Worm (Caenorhabditis elegans) whole organism, late embryonic: ENCODE data around the gene Y54G2A.50.
"Not testable (repeated sequence)": the region's sequence is repeated elsewhere in the genome, so short reads cannot be mapped to it uniquely, and the experiment has no call there.

Experiments
- C38D4.7 ChIP-seq: fragments of 200-800 bp; sonication (Bioruptor generic); optimal IDR thresholded peaks from 2 replicates; lab custom pipeline; 2018; ENCODE audit warnings: mild to moderate bottlenecking, missing genetic modification characterization, moderate library complexity, missing compliant biosample characterization
- F13H6.1 ChIP-seq: sonication (generic microtip); optimal IDR thresholded peaks from 2 replicates; lab custom pipeline; 2016; ENCODE audit warnings: missing genetic modification characterization, missing compliant biosample characterization
- K02D7.2 ChIP-seq: sonication (generic microtip); optimal IDR thresholded peaks from 2 replicates; lab custom pipeline; 2017; ENCODE audit warnings: mild to moderate bottlenecking, missing genetic modification characterization, missing compliant biosample characterization
- K09A11.1 ChIP-seq: sonication (generic microtip); optimal IDR thresholded peaks from 2 replicates; lab custom pipeline; 2017; ENCODE audit warnings: antibody characterized with exemption, mild to moderate bottlenecking, missing genetic modification characterization, missing compliant biosample characterization; ENCODE audit not compliant: insufficient read depth
- T23F11.4 ChIP-seq: fragments of 200-800 bp; sonication (Bioruptor generic); optimal IDR thresholded peaks from 2 replicates; lab custom pipeline; 2018; ENCODE audit warnings: mild to moderate bottlenecking, missing genetic modification characterization, missing compliant biosample characterization
- ceh-14 ChIP-seq: sonication (generic microtip); optimal IDR thresholded peaks from 2 replicates; lab custom pipeline; 2016; ENCODE audit warnings: missing genotype, missing genetic modification characterization, missing compliant biosample characterization
- ceh-19 ChIP-seq: fragments of 200-800 bp; sonication (Bioruptor generic); optimal IDR thresholded peaks from 2 replicates; lab custom pipeline; 2018; ENCODE audit warnings: mild to moderate bottlenecking, missing genetic modification characterization, missing compliant biosample characterization
- ceh-31 ChIP-seq: sonication (generic microtip); optimal IDR thresholded peaks from 2 replicates; lab custom pipeline; 2016; ENCODE audit warnings: missing genetic modification characterization, missing compliant biosample characterization
- ceh-48 ChIP-seq: sonication (generic microtip); optimal IDR thresholded peaks from 2 replicates; lab custom pipeline; 2016; ENCODE audit warnings: missing genetic modification characterization, inconsistent platforms, missing compliant biosample characterization
- ceh-6 ChIP-seq: fragments of 200-800 bp; sonication (Bioruptor generic); optimal IDR thresholded peaks from 2 replicates; lab custom pipeline; 2018; ENCODE audit warnings: mild to moderate bottlenecking, missing genetic modification characterization, missing compliant biosample characterization
- ceh-9 ChIP-seq: sonication (generic microtip); optimal IDR thresholded peaks from 2 replicates; lab custom pipeline; 2016; ENCODE audit warnings: mild to moderate bottlenecking, missing genetic modification characterization, inconsistent platforms, missing compliant biosample characterization
- dmd-4 ChIP-seq: sonication (generic microtip); optimal IDR thresholded peaks from 2 replicates; lab custom pipeline; 2016; ENCODE audit warnings: borderline replicate concordance, missing genetic modification characterization, missing compliant biosample characterization
- elt-2 ChIP-seq: sonication (generic microtip); optimal IDR thresholded peaks from 2 replicates; lab custom pipeline; 2016; ENCODE audit warnings: missing genetic modification reagents, missing genetic modification characterization, missing compliant biosample characterization
- elt-4 ChIP-seq: sonication (generic microtip); optimal IDR thresholded peaks from 2 replicates; lab custom pipeline; 2016; ENCODE audit warnings: missing genetic modification characterization, missing compliant biosample characterization
- hlh-15 ChIP-seq: sonication (generic microtip); optimal IDR thresholded peaks from 2 replicates; lab custom pipeline; 2016; ENCODE audit warnings: missing genetic modification characterization, missing compliant biosample characterization
- hlh-30 ChIP-seq: sonication (generic microtip); optimal IDR thresholded peaks from 2 replicates; lab custom pipeline; 2017; ENCODE audit warnings: antibody characterized with exemption, missing genetic modification characterization, missing compliant biosample characterization; ENCODE audit not compliant: insufficient read depth
- mec-3 ChIP-seq: sonication (generic microtip); optimal IDR thresholded peaks from 2 replicates; lab custom pipeline; 2016; ENCODE audit warnings: borderline replicate concordance, missing genetic modification characterization, missing compliant biosample characterization
- nfya-1 ChIP-seq: sonication (generic microtip); optimal IDR thresholded peaks from 2 replicates; lab custom pipeline; 2017; ENCODE audit warnings: missing genetic modification characterization, mild to moderate bottlenecking, missing compliant biosample characterization, antibody characterized with exemption, moderate library complexity
- nhr-11 ChIP-seq: fragments of 150-350 bp; optimal IDR thresholded peaks from 2 replicates; lab custom pipeline; 2014; ENCODE audit warnings: missing biosample characterization, missing genetic modification characterization
- nhr-232 ChIP-seq: sonication (generic microtip); optimal IDR thresholded peaks from 2 replicates; lab custom pipeline; 2016; ENCODE audit warnings: missing genetic modification characterization, missing compliant biosample characterization
- npax-4 ChIP-seq: sonication (generic microtip); optimal IDR thresholded peaks from 2 replicates; lab custom pipeline; 2016; ENCODE audit warnings: missing genetic modification characterization, missing compliant biosample characterization
- pros-1 ChIP-seq: fragments of 150-350 bp; optimal IDR thresholded peaks from 2 replicates; lab custom pipeline; 2014; ENCODE audit warnings: missing biosample characterization, missing genetic modification reagents, missing genetic modification characterization
- ref-2 ChIP-seq: sonication (generic microtip); optimal IDR thresholded peaks from 2 replicates; lab custom pipeline; 2016; ENCODE audit warnings: missing genetic modification characterization, missing compliant biosample characterization
- rnt-1 ChIP-seq: sonication (generic microtip); optimal IDR thresholded peaks from 2 replicates; lab custom pipeline; 2016; ENCODE audit warnings: missing genetic modification characterization, missing compliant biosample characterization
- unc-3 ChIP-seq, 2 experiments: fragments of 200-800 bp in 1 of 2; sonication (Bioruptor generic) in 1 of 2; sonication (generic microtip) in 1 of 2; conservative IDR thresholded peaks in 1 of 2; optimal IDR thresholded peaks in 1 of 2; 2 replicates each; pipeline versions ENCODE4 v1.3.6 to Lab custom; 2016 to 2022; ENCODE audit warnings: missing compliant biosample characterization in 2 of 2, missing genetic modification characterization in 2 of 2, missing genetic modification reagents in 1 of 2
- unc-42 ChIP-seq: sonication (generic microtip); optimal IDR thresholded peaks from 2 replicates; lab custom pipeline; 2016; ENCODE audit warnings: missing genotype, missing genetic modification characterization, missing compliant biosample characterization
- unc-55 ChIP-seq: sonication (generic microtip); optimal IDR thresholded peaks from 2 replicates; lab custom pipeline; 2017; ENCODE audit warnings: missing biosample characterization, missing genetic modification reagents, missing genetic modification characterization

Gene Y54G2A.50

ce11 chrIV:2917729-2918128 is at the start of gene Y54G2A.50:
Gene Y54G2A.50 (plus strand): TSS chrIV:2918029.
- not testable (repeated sequence) for TF ChIP-seq elt-4; T23F11.4 (GFP tag; lab: Kevin White, UChicago); K09A11.1

- TF ChIP-seq ceh-19 (GFP tag; lab: Kevin White, UChicago): no peak
- peak; percentile 20 for TF ChIP-seq unc-55 (GFP tag; lab: Kevin White, UChicago)
- TF ChIP-seq C38D4.7: no peak
Observed at ce11 chrIV:2885260-2885659, 32.6 kb upstream of the Y54G2A.50 start.

- no peak for TF ChIP-seq npax-4 (tag; lab: Kevin White, UChicago)
- TF ChIP-seq nfya-1: peak; percentile 64
Observed at ce11 chrIV:2886655-2887054, 31.2 kb upstream of the Y54G2A.50 start, which contains the start of gene dml-1. Gene dml-1 (plus strand): TSS chrIV:2886955.

- TF ChIP-seq unc-3 (GFP tag; conservative IDR thresholded peaks at IDR 0.05; lab: Robert Waterston, UW) (no peak), unc-3 (tag; optimal IDR thresholded peaks at IDR 0.05; lab: Kevin White, UChicago) (no peak), mec-3 (peak; percentile 13)
Observed at ce11 chrIV:2887245-2887644, 30.6 kb upstream of the Y54G2A.50 start.

ce11 chrIV:2888496-2889101 is 29.2 kb upstream of the Y54G2A.50 start:
- TF ChIP-seq pros-1 (tag; lab: Kevin White, UChicago) (no peak), ref-2 (tag; lab: Kevin White, UChicago) (peak; percentile 7)

ce11 chrIV:2890401-2890952 is 27.4 kb upstream of the Y54G2A.50 start, which contains the start of the genes nprt-1 and dib-1:
Gene nprt-1 (minus strand): TSS chrIV:2890451.
Gene dib-1 (plus strand): TSS chrIV:2890882.
- TF ChIP-seq ceh-9 (tag; lab: Kevin White, UChicago) (no peak), ceh-6 (GFP tag; lab: Kevin White, UChicago) (no peak), unc-42 (tag; lab: Kevin White, UChicago) (peak; percentile 31), ref-2 (tag; lab: Kevin White, UChicago) (no peak), elt-2 (tag; lab: Kevin White, UChicago) (no peak), hlh-30 (tag; lab: Kevin White, UChicago) (no peak), nfya-1 (peak; percentile 52), ceh-48 (tag; lab: Kevin White, UChicago) (peak; percentile 11), nhr-232 (tag; lab: Kevin White, UChicago) (no peak)

- TF ChIP-seq nhr-11 (tag; lab: Kevin White, UChicago) (no peak), dmd-4 (tag; lab: Kevin White, UChicago) (peak; percentile 47), F13H6.1 (no peak), ref-2 (tag; lab: Kevin White, UChicago) (peak; percentile 42)
Observed at ce11 chrIV:2891535-2892233, 26.1 kb upstream of the Y54G2A.50 start.

- TF ChIP-seq rnt-1 (tag; lab: Kevin White, UChicago) (no peak), ceh-31 (tag; lab: Kevin White, UChicago) (no peak), npax-4 (tag; lab: Kevin White, UChicago) (no peak), unc-3 (GFP tag; conservative IDR thresholded peaks at IDR 0.05; lab: Robert Waterston, UW) (no peak), unc-3 (tag; optimal IDR thresholded peaks at IDR 0.05; lab: Kevin White, UChicago) (no peak), K09A11.1 (no peak), ceh-48 (tag; lab: Kevin White, UChicago) (no peak), hlh-15 (tag; lab: Kevin White, UChicago) (no peak), ceh-14 (no peak), ceh-9 (tag; lab: Kevin White, UChicago) (no peak), nfya-1 (no peak), ceh-6 (GFP tag; lab: Kevin White, UChicago) (no peak), K02D7.2 (no peak)
Observed at ce11 chrIV:2892395-2892786, 25.4 kb upstream of the Y54G2A.50 start, which contains the start of gene Y54G2A.18. Gene Y54G2A.18 (minus strand): TSS chrIV:2892495.
